Fruit fly (Drosophila melanogaster): ENCODE results near the gene Syn.

Gene Syn

DNA sequence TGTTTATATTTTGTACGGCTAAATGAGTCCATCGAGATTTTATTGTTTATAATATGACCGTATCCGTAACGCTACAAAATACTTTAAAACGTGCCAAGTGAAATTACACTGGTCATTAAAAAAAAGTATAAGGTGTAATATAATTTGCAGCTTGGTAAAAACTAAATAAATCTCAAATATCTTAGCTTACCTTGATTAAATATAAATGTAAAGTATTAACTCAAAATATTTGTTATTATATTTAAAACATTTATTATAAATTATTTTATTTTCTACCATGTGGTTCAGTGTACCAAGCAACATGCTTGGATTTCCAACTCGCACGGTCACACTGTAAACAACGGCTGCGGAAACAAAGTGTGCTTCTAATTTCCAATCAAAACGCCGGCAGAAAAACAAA lies 71.3 kb downstream of the Syn start, which contains the start of the genes Sirt6 and pont:
Sirt6 (minus strand) TSS at position 50 of the 400 bp plus-strand sequence.
pont (plus strand) TSS at position 324 of the 400 bp plus-strand sequence.
- TF ChIP-seq CG9948 (tag; optimal IDR thresholded peaks at IDR 0.05) (peak; percentile 96), Snoo (tag; optimal IDR thresholded peaks at IDR 0.05) (peak; percentile 92), CG13204 (GFP tag; optimal IDR thresholded peaks at IDR 0.05) (peak; percentile 33), CG12605 (GFP tag; IDR thresholded peaks at IDR 0.05) (no peak), Pif1B (GFP tag; optimal IDR thresholded peaks at IDR 0.05) (peak; percentile 72), Pif1A (GFP tag; optimal IDR thresholded peaks at IDR 0.05) (peak; percentile 69), CG15710 (tag; optimal IDR thresholded peaks at IDR 0.05) (peak; percentile 96), CG14655 (GFP tag; optimal IDR thresholded peaks at IDR 0.05) (peak; percentile 94), CG34367 (tag; optimal IDR thresholded peaks at IDR 0.05) (peak; percentile 91), rn (GFP tag; IDR thresholded peaks at IDR 0.05) (no peak), D1 (tag; optimal IDR thresholded peaks at IDR 0.05) (peak; percentile 88), EcR (GFP tag; optimal IDR thresholded peaks at IDR 0.05) (peak; percentile 41), CG8301 (tag; optimal IDR thresholded peaks at IDR 0.05) (peak; percentile 91), fd96Ca (GFP tag; IDR thresholded peaks at IDR 0.05) (no peak), Ets98B (GFP tag; IDR thresholded peaks at IDR 0.05) (no peak), CG32121 (GFP tag; IDR thresholded peaks at IDR 0.05) (no peak), CG17806 (tag; optimal IDR thresholded peaks at IDR 0.05) (peak; percentile 95), CG4496 (GFP tag; IDR thresholded peaks at IDR 0.05) (no peak), CG8159 (tag; optimal IDR thresholded peaks at IDR 0.05) (peak; percentile 97), gl (tag; optimal IDR thresholded peaks at IDR 0.05) (peak; percentile 62), CG10348 (GFP tag; IDR thresholded peaks at IDR 0.05) (no peak)

DNA sequence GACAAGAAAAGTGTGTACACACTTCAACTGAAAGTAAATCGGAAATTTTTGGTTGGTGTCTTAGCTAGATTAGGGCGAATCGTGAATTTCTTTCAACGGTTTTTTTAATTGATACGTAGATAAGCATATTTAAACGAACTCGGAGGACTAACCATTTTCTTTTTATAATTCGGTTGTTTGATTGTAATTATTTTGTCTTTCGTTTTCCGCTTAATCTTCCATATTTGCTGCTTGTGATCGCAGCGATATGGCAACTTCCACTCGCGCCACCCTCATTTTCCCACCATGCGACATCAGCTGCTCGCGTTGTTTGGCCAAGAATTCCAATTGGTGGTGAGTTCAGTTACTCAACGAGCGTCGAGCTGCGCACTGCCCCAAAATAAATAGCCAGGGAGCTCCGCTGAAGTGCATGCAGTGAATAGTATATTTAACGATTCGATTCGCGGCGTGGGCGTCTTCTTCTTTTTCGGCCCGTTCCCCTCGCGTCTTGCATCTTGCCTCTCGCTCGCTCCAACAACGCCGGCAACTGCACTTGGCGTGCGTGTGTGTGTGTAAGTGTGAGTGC lies 73.6 kb downstream of the Syn start, which contains the start of gene Nuak:
Nuak (plus strand) TSS at position 335 of the 565 bp plus-strand sequence.
- TF ChIP-seq CG15710 (tag; optimal IDR thresholded peaks at IDR 0.05) (peak; percentile 86), Snoo (tag; optimal IDR thresholded peaks at IDR 0.05) (peak; percentile 73), CG34367 (tag; optimal IDR thresholded peaks at IDR 0.05) (peak; percentile 59), CG8159 (tag; optimal IDR thresholded peaks at IDR 0.05) (peak; percentile 71), rn (GFP tag; IDR thresholded peaks at IDR 0.05) (no peak), CG4496 (GFP tag; IDR thresholded peaks at IDR 0.05) (no peak), CG9948 (tag; optimal IDR thresholded peaks at IDR 0.05) (peak; percentile 60), CG12605 (GFP tag; IDR thresholded peaks at IDR 0.05) (no peak), CG10348 (GFP tag; IDR thresholded peaks at IDR 0.05) (no peak), CG17806 (tag; optimal IDR thresholded peaks at IDR 0.05) (peak; percentile 74), Ets98B (GFP tag; IDR thresholded peaks at IDR 0.05) (no peak), Pif1B (GFP tag; optimal IDR thresholded peaks at IDR 0.05) (peak; percentile 83), fd96Ca (GFP tag; IDR thresholded peaks at IDR 0.05) (no peak), CG13204 (GFP tag; optimal IDR thresholded peaks at IDR 0.05) (peak; percentile 69), Pif1A (GFP tag; optimal IDR thresholded peaks at IDR 0.05) (peak; percentile 85), gl (tag; optimal IDR thresholded peaks at IDR 0.05) (no peak), CG32121 (GFP tag; IDR thresholded peaks at IDR 0.05) (no peak), D1 (tag; optimal IDR thresholded peaks at IDR 0.05) (peak; percentile 5), CG14655 (GFP tag; optimal IDR thresholded peaks at IDR 0.05) (peak; percentile 65), CG8301 (tag; optimal IDR thresholded peaks at IDR 0.05) (peak; percentile 69), EcR (GFP tag; optimal IDR thresholded peaks at IDR 0.05) (peak; percentile 30)

DNA sequence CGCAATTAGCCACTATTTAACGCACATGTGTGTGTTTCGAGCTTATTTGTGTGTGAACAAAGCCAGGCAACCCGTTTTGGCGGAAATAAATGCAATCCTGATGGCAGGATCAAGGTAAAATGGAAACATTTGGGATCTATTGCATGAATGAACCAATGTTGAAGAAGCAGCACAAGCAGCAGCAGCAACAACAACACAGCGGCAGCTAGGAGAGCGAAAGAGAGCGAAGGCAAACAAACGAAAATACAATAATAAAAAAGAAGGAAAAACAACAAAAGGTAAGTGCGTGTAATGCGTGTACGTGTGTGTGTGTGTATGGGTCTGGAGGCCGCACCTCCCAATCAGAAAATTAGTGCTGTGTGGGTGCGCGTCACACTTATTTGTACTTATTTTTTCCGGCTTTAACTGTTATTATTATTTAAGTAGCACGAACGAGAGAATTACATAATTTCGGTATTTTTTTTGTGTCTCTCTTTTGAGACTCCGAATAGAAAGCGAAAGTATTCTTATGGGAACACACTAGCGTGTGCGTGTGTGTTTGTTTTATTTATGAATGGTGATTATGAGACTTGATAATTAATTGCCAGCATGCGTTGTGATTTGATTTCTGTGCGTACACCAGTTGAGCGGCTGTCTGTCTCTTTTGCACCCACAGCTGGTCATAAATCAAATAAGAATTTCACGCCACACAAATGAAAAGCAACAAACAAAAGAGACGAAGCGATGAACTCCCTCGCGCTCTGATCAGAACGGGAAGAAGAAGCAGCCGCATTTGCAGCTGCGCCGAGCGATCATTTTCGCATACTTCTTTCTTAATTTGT lies 74.3 kb downstream of the Syn start:
- TF ChIP-seq CG9948 (tag; optimal IDR thresholded peaks at IDR 0.05) = no peak
- peak; percentile 49 for TF ChIP-seq EcR (GFP tag; optimal IDR thresholded peaks at IDR 0.05)

DNA sequence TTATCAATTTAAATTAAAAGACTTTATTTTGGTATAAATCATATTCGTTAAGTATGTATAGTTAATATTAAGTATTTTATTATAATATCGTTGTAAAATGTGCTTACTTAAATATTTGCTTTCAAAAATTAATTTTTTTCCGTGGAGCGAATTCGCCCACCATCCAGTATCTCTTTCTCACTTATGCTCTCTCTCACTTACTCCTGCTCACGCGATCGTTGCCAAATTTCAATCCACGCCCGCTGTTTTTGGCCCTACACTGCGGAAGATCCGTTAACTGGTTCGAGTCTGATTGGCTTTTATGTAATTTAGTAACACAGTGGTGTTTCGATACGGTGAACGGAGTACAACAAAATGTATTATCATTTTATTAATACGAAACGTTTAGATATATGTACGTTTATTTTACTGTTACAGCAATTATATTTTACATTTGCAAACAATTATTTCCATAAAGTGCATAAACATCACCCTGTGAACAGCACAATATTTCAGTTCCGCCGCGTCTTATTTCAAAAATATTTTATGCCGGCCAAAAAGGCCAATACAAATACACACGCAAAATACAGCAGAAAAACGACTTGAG lies 75.2 kb downstream of the Syn start:
- TF ChIP-seq CG10348 (GFP tag; IDR thresholded peaks at IDR 0.05) (no peak), CG17806 (tag; optimal IDR thresholded peaks at IDR 0.05) (peak; percentile 18), Pif1A (GFP tag; optimal IDR thresholded peaks at IDR 0.05) (peak; percentile 34), EcR (GFP tag; optimal IDR thresholded peaks at IDR 0.05) (no peak), CG8301 (tag; optimal IDR thresholded peaks at IDR 0.05) (peak; percentile 13), CG9948 (tag; optimal IDR thresholded peaks at IDR 0.05) (peak; percentile 10), Ets98B (GFP tag; IDR thresholded peaks at IDR 0.05) (peak; percentile 55), rn (GFP tag; IDR thresholded peaks at IDR 0.05) (no peak; the same call in 1 of the 2 replicates), CG32121 (GFP tag; IDR thresholded peaks at IDR 0.05) (peak; percentile 77; the same call in 1 of the 2 replicates), Snoo (tag; optimal IDR thresholded peaks at IDR 0.05) (peak; percentile 80), CG15710 (tag; optimal IDR thresholded peaks at IDR 0.05) (peak; percentile 1), D1 (tag; optimal IDR thresholded peaks at IDR 0.05) (no peak), CG4496 (GFP tag; IDR thresholded peaks at IDR 0.05) (peak; percentile 46), CG8159 (tag; optimal IDR thresholded peaks at IDR 0.05) (peak; percentile 48), Pif1B (GFP tag; optimal IDR thresholded peaks at IDR 0.05) (peak; percentile 39), CG14655 (GFP tag; optimal IDR thresholded peaks at IDR 0.05) (peak; percentile 51)
